Fruit fly (Drosophila melanogaster) whole organism, embryonic: ENCODE data around the gene CG5096.

Experiments used
- CG10431 ChIP-seq: fragments of 200-800 bp; sonication (Bioruptor generic); optimal IDR thresholded peaks from 3 replicates; lab custom pipeline; 2018; ENCODE audit warnings: missing biosample characterization, mild to moderate bottlenecking, missing genetic modification characterization
- CG12299 ChIP-seq: fragments of 200-800 bp; sonication (Bioruptor generic); optimal IDR thresholded peaks from 2 replicates; lab custom pipeline; 2018; ENCODE audit warnings: missing biosample characterization, mild to moderate bottlenecking, missing genetic modification characterization
- CG12659 ChIP-seq: fragments of 200-800 bp; sonication (Bioruptor generic); optimal IDR thresholded peaks from 3 replicates; lab custom pipeline; 2017; ENCODE audit warnings: mild to moderate bottlenecking, missing biosample characterization, missing genetic modification reagents, missing genetic modification characterization
- CG13296 ChIP-seq: fragments of 200-800 bp; sonication (Bioruptor generic); optimal IDR thresholded peaks from 3 replicates; lab custom pipeline; 2018; ENCODE audit warnings: missing biosample characterization, mild to moderate bottlenecking, missing genetic modification characterization
- CG14710 ChIP-seq: fragments of 200-800 bp; sonication (Bioruptor generic); optimal IDR thresholded peaks from 3 replicates; lab custom pipeline; 2019; ENCODE audit warnings: missing biosample characterization, mild to moderate bottlenecking, missing genetic modification characterization, moderate library complexity
- CG15011 ChIP-seq: fragments of 200-800 bp; sonication (Bioruptor generic); optimal IDR thresholded peaks from 3 replicates; lab custom pipeline; 2018; ENCODE audit warnings: missing biosample characterization, mild to moderate bottlenecking, missing genetic modification characterization
- CG15479 ChIP-seq: fragments of 200-800 bp; sonication (Bioruptor generic); optimal IDR thresholded peaks from 3 replicates; lab custom pipeline; 2019; ENCODE audit warnings: missing biosample characterization, mild to moderate bottlenecking, missing genetic modification characterization, moderate library complexity
- CG17328 ChIP-seq: fragments of 200-800 bp; sonication (Bioruptor generic); IDR thresholded peaks from 2 replicates; pipeline ENCODE4 v1.3.6; 2022; ENCODE audit warnings: missing biosample characterization, missing genetic modification characterization
- CG18262 ChIP-seq: fragments of 200-800 bp; optimal IDR thresholded peaks from 3 replicates; lab custom pipeline; 2019; ENCODE audit warnings: missing biosample characterization, mild to moderate bottlenecking, missing genetic modification characterization, moderate library complexity
- CG2712 ChIP-seq: fragments of 200-800 bp; optimal IDR thresholded peaks from 3 replicates; lab custom pipeline; 2019; ENCODE audit warnings: missing biosample characterization, mild to moderate bottlenecking, missing genetic modification characterization, moderate library complexity
- CG3847 ChIP-seq: fragments of 200-800 bp; sonication (Bioruptor generic); IDR thresholded peaks from 2 replicates; pipeline ENCODE4 v1.3.6; 2022; ENCODE audit warnings: missing biosample characterization, missing genetic modification characterization
- CG4360 ChIP-seq: fragments of 200-800 bp; sonication (Bioruptor generic); IDR thresholded peaks from 2 replicates; pipeline ENCODE4 v1.3.6; 2022; ENCODE audit warnings: missing biosample characterization, missing genetic modification characterization
- CG9932 ChIP-seq: fragments of 200-800 bp; sonication (Bioruptor generic); IDR thresholded peaks from 2 replicates; pipeline ENCODE4 v1.3.6; 2022; ENCODE audit warnings: missing biosample characterization, missing genetic modification characterization
- CHES-1-like ChIP-seq: fragments of 200-800 bp; sonication (Bioruptor generic); optimal IDR thresholded peaks from 2 replicates; lab custom pipeline; 2016; ENCODE audit warnings: missing biosample characterization, missing genetic modification characterization
- CTCF ChIP-seq: fragments of 200-800 bp; sonication (Bioruptor generic); optimal IDR thresholded peaks from 2 replicates; lab custom pipeline; 2017; ENCODE audit warnings: missing biosample characterization, mild to moderate bottlenecking, missing genetic modification characterization, moderate library complexity
- D19A ChIP-seq: fragments of 200-800 bp; optimal IDR thresholded peaks from 3 replicates; lab custom pipeline; 2019; ENCODE audit warnings: missing biosample characterization, mild to moderate bottlenecking, missing genetic modification characterization, moderate library complexity
- Eip74EF ChIP-seq, 2 experiments: fragments of 200-800 bp in 1 of 2; fragments of >200 bp in 1 of 2; sonication (Bioruptor generic) in 1 of 2; optimal IDR thresholded peaks; 2 replicates each; lab custom pipeline; 2017 to 2019; ENCODE audit warnings: missing biosample characterization in 2 of 2, missing genetic modification characterization in 2 of 2, mild to moderate bottlenecking in 1 of 2, moderate library complexity in 1 of 2
- Elba2 ChIP-seq: fragments of 200-800 bp; sonication (Bioruptor generic); optimal IDR thresholded peaks from 3 replicates; lab custom pipeline; 2016; ENCODE audit warnings: missing biosample characterization, missing genetic modification characterization
- Hr3 ChIP-seq: fragments of 200-800 bp; sonication (Bioruptor generic); optimal IDR thresholded peaks from 3 replicates; lab custom pipeline; 2016; ENCODE audit warnings: missing biosample characterization, missing genetic modification characterization
- MBD-R2 ChIP-seq: fragments of 200-800 bp; sonication (Bioruptor generic); IDR thresholded peaks from 2 replicates; pipeline ENCODE4 v1.3.6; 2022; ENCODE audit warnings: missing biosample characterization, missing genetic modification characterization
- Max ChIP-seq: fragments of 200-800 bp; sonication (Bioruptor generic); optimal IDR thresholded peaks from 2 replicates; lab custom pipeline; 2016; ENCODE audit warnings: missing biosample characterization, mild to moderate bottlenecking, missing genetic modification characterization
- Med ChIP-seq: fragments of 200-800 bp; sonication (Bioruptor generic); peaks from one replicate; lab custom pipeline; 2016; ENCODE audit warnings: missing biosample characterization, missing genetic modification characterization, mild to moderate bottlenecking, inconsistent platforms, moderate library complexity
- NC2α ChIP-seq: fragments of 200-800 bp; sonication (Bioruptor generic); optimal IDR thresholded peaks from 2 replicates; lab custom pipeline; 2016; ENCODE audit warnings: missing biosample characterization, missing genetic modification characterization
- Neu2 ChIP-seq: fragments of 200-800 bp; sonication (Bioruptor generic); optimal IDR thresholded peaks from 3 replicates; lab custom pipeline; 2016; ENCODE audit warnings: missing biosample characterization, missing genetic modification characterization, borderline replicate concordance
- Rfx ChIP-seq: fragments of 200-800 bp; sonication (Bioruptor generic); IDR thresholded peaks from 2 replicates; pipeline ENCODE4 v1.3.6; 2022; ENCODE audit warnings: missing biosample characterization, missing genetic modification characterization
- Tbp ChIP-seq: fragments of >200 bp; optimal IDR thresholded peaks from 2 replicates; lab custom pipeline; 2018; ENCODE audit warnings: missing biosample characterization, missing genetic modification characterization
- ara ChIP-seq: fragments of 200-800 bp; sonication (Bioruptor generic); IDR thresholded peaks from 2 replicates; pipeline ENCODE4 v1.3.6; 2022; ENCODE audit warnings: missing biosample characterization, missing genetic modification characterization
- az2 ChIP-seq: fragments of 200-800 bp; sonication (Bioruptor generic); optimal IDR thresholded peaks from 3 replicates; lab custom pipeline; 2016; ENCODE audit warnings: missing biosample characterization, missing genetic modification characterization
- chinmo ChIP-seq: fragments of 200-800 bp; sonication (Bioruptor generic); IDR thresholded peaks from 4 replicates; pipeline ENCODE4 v1.3.6; 2022; ENCODE audit warnings: missing biosample characterization, missing genetic modification characterization; ENCODE audit not compliant: partially characterized antibody
- luna ChIP-seq: fragments of 200-800 bp; sonication (Bioruptor generic); optimal IDR thresholded peaks from 2 replicates; lab custom pipeline; 2016; ENCODE audit warnings: missing biosample characterization, missing genetic modification characterization
- mam ChIP-seq: fragments of 200-800 bp; sonication (Bioruptor generic); optimal IDR thresholded peaks from 3 replicates; lab custom pipeline; 2016; ENCODE audit warnings: missing biosample characterization, missing genetic modification characterization
- mld ChIP-seq: fragments of 200-800 bp; sonication (Bioruptor generic); IDR thresholded peaks from 3 replicates; pipeline ENCODE4 v1.3.6; 2022; ENCODE audit warnings: missing biosample characterization, missing genetic modification characterization; ENCODE audit not compliant: partially characterized antibody
- nerfin-2 ChIP-seq: fragments of 200-800 bp; sonication (Bioruptor generic); IDR thresholded peaks from 2 replicates; pipeline ENCODE4 v1.3.6; 2022; ENCODE audit warnings: missing biosample characterization, missing genetic modification characterization; ENCODE audit not compliant: partially characterized antibody
- sc ChIP-seq, 3 experiments: fragments of >200 bp in 2 of 3; fragments of 200-800 bp in 1 of 3; sonication (Bioruptor generic) in 1 of 3; optimal IDR thresholded peaks; 2 replicates in 2 of 3; 3 replicates in 1 of 3; lab custom pipeline; 2017; ENCODE audit warnings: mild to moderate bottlenecking in 1 of 3, missing biosample characterization in 1 of 3, missing genetic modification characterization in 1 of 3, missing genetic modification reagents in 1 of 3
- ssp ChIP-seq: fragments of 200-800 bp; sonication (Bioruptor generic); IDR thresholded peaks from 2 replicates; pipeline ENCODE4 v1.3.6; 2022; ENCODE audit warnings: missing biosample characterization, missing genetic modification characterization
- zen2 ChIP-seq: fragments of 200-800 bp; sonication (Bioruptor generic); IDR thresholded peaks from 3 replicates; pipeline ENCODE4 v1.3.6; 2022; ENCODE audit warnings: missing biosample characterization, missing genetic modification characterization; ENCODE audit not compliant: partially characterized antibody

CG5096 gene

dm6 chr2L:10333091-10333991 is 48.7 kb upstream of the CG5096 start, which contains the start of gene GATAd (continued):
- TF ChIP-seq CG18262 (tag; lab: Kevin White, UChicago) = peak; percentile 4
- TF ChIP-seq Neu2 (GFP tag; lab: Kevin White, UChicago) = no peak
- TF ChIP-seq CG12659 (GFP tag; lab: Kevin White, UChicago) = peak; percentile 65
- 0 out of 2 replicates have a peak, but pooled peaks have one; percentile 26 for TF ChIP-seq CG9932 (GFP tag; lab: Robert Waterston, UW)
- TF ChIP-seq nerfin-2 (GFP tag; lab: Robert Waterston, UW) = no peak
- no peak for TF ChIP-seq CG15011 (GFP tag; lab: Kevin White, UChicago)
- TF ChIP-seq az2 (GFP tag; lab: Kevin White, UChicago) = no peak
- TF ChIP-seq CG12299 (tag; lab: Kevin White, UChicago) = peak; percentile 28
- TF ChIP-seq chinmo (GFP tag; lab: Robert Waterston, UW) = peak; percentile 74; the same call in 1 of the 4 replicates
- TF ChIP-seq Hr3 = peak; percentile 12
- no peak for TF ChIP-seq CHES-1-like (GFP tag; lab: Kevin White, UChicago)
- peak in 1 of 2 experiments; percentile 19 for TF ChIP-seq Eip74EF (GFP tag; optimal IDR thresholded peaks at IDR 0.05; lab: Kevin White, UChicago)
- TF ChIP-seq Max (GFP tag; lab: Kevin White, UChicago) = no peak
- peak; percentile 64 for TF ChIP-seq CG15479 (GFP tag; lab: Kevin White, UChicago)
- peak; percentile 1 for TF ChIP-seq CTCF (GFP tag; lab: Kevin White, UChicago)
- TF ChIP-seq ssp (GFP tag; lab: Robert Waterston, UW) = peak; percentile 21; the same call in 1 of the 2 replicates
- peak; percentile 19; the same call in 1 of the 2 replicates for TF ChIP-seq MBD-R2 (GFP tag; lab: Robert Waterston, UW)
- peak; percentile 14 for TF ChIP-seq mam (GFP tag; lab: Kevin White, UChicago)
- TF ChIP-seq sc (optimal IDR thresholded peaks at IDR 0.05; lab: Kevin White, UChicago) = no peak
- TF ChIP-seq sc (GFP tag; optimal IDR thresholded peaks at IDR 0.05; lab: Kevin White, UChicago) = no peak
- TF ChIP-seq NC2α (GFP tag; lab: Kevin White, UChicago) = no peak
- TF ChIP-seq CG2712 (tag; lab: Kevin White, UChicago) = peak; percentile 46
- peak; percentile 64 for TF ChIP-seq Tbp (GFP tag; lab: Kevin White, UChicago)
- TF ChIP-seq CG14710 = peak; percentile 46
- peak; percentile 2 for TF ChIP-seq D19A (tag; lab: Kevin White, UChicago)

dm6 chr2L:10334213-10334612 is 47.9 kb upstream of the CG5096 start:
- TF ChIP-seq ara (GFP tag; lab: Robert Waterston, UW) (no peak), Elba2 (peak; percentile 21), mld (0 out of 3 replicates have a peak, but pooled peaks have one; percentile 50), zen2 (GFP tag; lab: Robert Waterston, UW) (no peak), CG10431 (GFP tag; lab: Kevin White, UChicago) (no peak), luna (GFP tag; lab: Kevin White, UChicago) (no peak), CG4360 (GFP tag; lab: Robert Waterston, UW) (0 out of 2 replicates have a peak, but pooled peaks have one; percentile 6), CG3847 (no peak), CG13296 (no peak), Rfx (no peak), Med (GFP tag; lab: Kevin White, UChicago) (peak; percentile 71), CG17328 (0 out of 2 replicates have a peak, but pooled peaks have one; percentile 15)
